Fruit fly (Drosophila melanogaster) ovary, adult (tissue): ENCODE measurements around the gene GC1.

Source experiments
- CG17801 ChIP-seq: fragments of 200-800 bp; optimal IDR thresholded peaks from 2 replicates; lab custom pipeline; 2019; ENCODE audit warnings: missing biosample characterization, mild to moderate bottlenecking, missing genetic modification characterization, moderate library complexity; ENCODE audit not compliant: partially characterized antibody

The GC1 gene

dm6 chr3R:11989206-11989605 is 21.7 kb downstream of the GC1 start:
- no peak for TF ChIP-seq CG17801

dm6 chr3R:11989996-11990395 is 22.5 kb downstream of the GC1 start:
- TF ChIP-seq CG17801: no peak

- no peak for TF ChIP-seq CG17801
Observed at dm6 chr3R:11991538-11992164, 24.1 kb downstream of the GC1 start.

dm6 chr3R:11992934-11993670 is 25.6 kb downstream of the GC1 start, which contains the start of gene mfas:
TSS of gene mfas (minus strand) at chr3R:11993315.
- TF ChIP-seq CG17801: no peak

- no peak for TF ChIP-seq CG17801
Observed at dm6 chr3R:11998130-11998529, 30.6 kb downstream of the GC1 start.

- peak; percentile 1 for TF ChIP-seq CG17801
Observed at dm6 chr3R:11999074-11999473, 31.6 kb downstream of the GC1 start, which contains the start of gene Ect3. TSS of gene Ect3 (plus strand) at chr3R:11999278.

- TF ChIP-seq CG17801: no peak
Observed at dm6 chr3R:12005417-12005816, 37.9 kb downstream of the GC1 start, which contains the start of gene Tk. TSS of gene Tk (minus strand) at chr3R:12005473.

- no peak for TF ChIP-seq CG17801
Observed at dm6 chr3R:12006417-12006816, 38.9 kb downstream of the GC1 start.

dm6 chr3R:12010202-12010824 is 42.8 kb downstream of the GC1 start, which contains the start of the genes KLHL18 and GCC185:
TSS of gene KLHL18 (minus strand) at chr3R:12010434.
TSS of gene GCC185 (plus strand) at chr3R:12010772.
- TF ChIP-seq CG17801: peak; percentile 82

dm6 chr3R:12016828-12017280 is 49.3 kb downstream of the GC1 start, which contains the start of the genes DCAF12 and Spt3:
TSS of gene DCAF12 (minus strand) at chr3R:12017031.
TSS of gene Spt3 (plus strand) at chr3R:12017156.
- TF ChIP-seq CG17801: peak; percentile 53

dm6 chr3R:12020987-12021386 is 53.5 kb downstream of the GC1 start:
- no peak for TF ChIP-seq CG17801
